Worm (Caenorhabditis elegans): Measurements from ENCODE around the gene F10D2.16.

F10D2.16 gene

DNA sequence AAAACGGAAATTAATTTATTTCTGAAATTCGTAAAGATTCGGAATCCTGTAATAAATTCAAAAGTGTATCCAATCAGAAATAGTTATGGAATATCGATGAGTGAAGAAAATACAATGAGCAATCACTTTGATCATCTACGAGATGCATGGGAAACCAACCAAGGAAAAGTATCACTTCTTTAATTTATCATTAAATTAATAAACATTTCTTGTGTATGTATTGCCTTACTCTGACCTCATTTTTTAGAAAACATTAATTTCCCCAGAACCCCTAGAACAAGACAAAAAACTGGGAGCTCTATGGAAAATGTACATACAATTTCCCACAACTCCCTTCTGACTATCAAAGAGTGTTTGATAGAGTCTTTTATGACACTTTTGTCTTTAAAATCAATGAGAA lies at the start of gene F10D2.16:
F10D2.16 (plus strand) TSS at position 301 of the 400 bp plus-strand sequence.
- TF ChIP-seq ama-1 (optimal IDR thresholded peaks at IDR 0.05), result no peak
- no peak for TF ChIP-seq zag-1 (tag; optimal IDR thresholded peaks at IDR 0.05)
- TF ChIP-seq nhr-25 (tag; optimal IDR thresholded peaks at IDR 0.05), result no peak
- TF ChIP-seq unc-55 (GFP tag; optimal IDR thresholded peaks at IDR 0.05), result no peak
- no peak for TF ChIP-seq sma-3 (GFP tag; optimal IDR thresholded peaks at IDR 0.05)
- no peak for TF ChIP-seq lin-13 (GFP tag; optimal IDR thresholded peaks at IDR 0.05)

DNA sequence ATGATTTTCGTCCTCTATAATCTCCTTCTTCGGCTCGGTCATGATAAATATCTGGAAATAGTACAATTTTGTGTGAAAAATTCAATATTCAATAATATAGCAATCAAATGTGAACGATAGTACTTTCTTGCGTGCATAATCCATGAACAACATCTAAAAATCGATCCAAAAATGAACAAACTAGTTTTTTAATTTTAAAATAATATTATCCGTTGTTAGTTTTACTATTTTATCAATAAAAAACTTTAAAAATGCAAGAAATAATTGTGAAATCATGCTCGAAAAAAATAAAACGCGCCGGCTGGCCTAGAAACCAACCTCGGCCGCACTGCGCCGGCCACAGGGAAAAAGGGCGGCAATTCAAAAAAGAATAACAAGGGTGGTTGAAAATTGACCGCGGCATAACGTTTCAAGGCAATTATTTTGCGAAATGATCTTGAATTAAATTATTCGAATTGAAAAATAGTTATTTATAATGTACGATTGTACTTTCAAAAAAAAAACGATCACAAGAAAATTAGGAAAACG lies 49.4 kb upstream of the F10D2.16 start, which contains the start of gene mys-1:
mys-1 (minus strand) TSS at position 51 of the 528 bp plus-strand sequence.
- TF ChIP-seq nhr-11 (tag; optimal IDR thresholded peaks at IDR 0.05), result no peak
- TF ChIP-seq mdl-1 (tag; optimal IDR thresholded peaks at IDR 0.05), result no peak
- peak; percentile 0 for TF ChIP-seq crh-2 (tag; optimal IDR thresholded peaks at IDR 0.05)
- TF ChIP-seq ZK546.5 (tag; optimal IDR thresholded peaks at IDR 0.05), result no peak
- TF ChIP-seq sem-4 (tag; optimal IDR thresholded peaks at IDR 0.05), result peak; percentile 9
- peak; percentile 67 for TF ChIP-seq F13H6.1 (tag; optimal IDR thresholded peaks at IDR 0.05)
- no peak for TF ChIP-seq blmp-1 (tag; optimal IDR thresholded peaks at IDR 0.05; ENCODE audit: insufficient read depth)
- no peak for TF ChIP-seq unc-62 (GFP tag; optimal IDR thresholded peaks at IDR 0.05)
- TF ChIP-seq lsy-2 (tag; optimal IDR thresholded peaks at IDR 0.05), result peak in 1 of 2 experiments; percentile 69
- TF ChIP-seq C34F6.9 (tag; optimal IDR thresholded peaks at IDR 0.05), result no peak
- TF ChIP-seq alr-1 (tag; optimal IDR thresholded peaks at IDR 0.05), result no peak
- peak; percentile 80 for TF ChIP-seq sma-9 (GFP tag; optimal IDR thresholded peaks at IDR 0.05)
- no peak for TF ChIP-seq sma-9 (tag; optimal IDR thresholded peaks at IDR 0.05)
- peak; percentile 63 for TF ChIP-seq unc-55 (GFP tag; optimal IDR thresholded peaks at IDR 0.05)
- no peak for TF ChIP-seq unc-39 (tag; optimal IDR thresholded peaks at IDR 0.05)
- peak; percentile 9 for TF ChIP-seq fos-1 (tag; optimal IDR thresholded peaks at IDR 0.05)
- TF ChIP-seq nhr-10 (tag; optimal IDR thresholded peaks at IDR 0.05), result no peak
- TF ChIP-seq elt-3 (tag; optimal IDR thresholded peaks at IDR 0.05), result no peak
- peak; percentile 71 for TF ChIP-seq sma-3 (GFP tag; optimal IDR thresholded peaks at IDR 0.05)
- no peak for TF ChIP-seq zag-1 (tag; optimal IDR thresholded peaks at IDR 0.05)
- peak; percentile 94 for TF ChIP-seq gmeb-1 (tag; optimal IDR thresholded peaks at IDR 0.05)

DNA sequence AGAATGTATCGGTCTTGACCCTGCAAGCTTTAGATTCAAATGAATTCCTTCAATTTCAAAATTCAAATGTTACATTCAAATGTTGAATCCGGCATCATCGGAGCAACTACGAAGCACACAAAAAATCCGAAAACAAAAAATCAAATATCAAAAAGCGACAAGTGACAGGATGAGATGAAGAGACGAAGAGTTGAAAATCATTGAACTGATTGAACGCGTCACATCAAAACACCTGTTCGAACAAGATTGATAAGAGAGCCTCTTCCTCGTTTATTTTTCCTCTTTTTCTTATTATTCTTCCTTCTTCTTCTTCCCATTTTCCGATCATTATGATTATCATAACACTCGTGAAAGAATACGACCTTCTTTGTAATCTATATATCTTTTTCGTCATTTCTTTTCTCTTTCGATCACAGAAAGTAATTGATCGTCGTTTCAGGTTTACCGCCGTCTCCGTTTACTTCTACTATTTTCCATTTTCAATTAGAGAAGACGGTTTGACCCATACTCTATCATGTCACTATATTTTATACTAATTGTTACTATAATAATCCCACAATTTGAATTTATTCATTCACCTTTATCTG lies 48.5 kb upstream of the F10D2.16 start, which contains the start of gene VC5.2:
VC5.2 (plus strand) TSS at position 439 of the 587 bp plus-strand sequence.
- TF ChIP-seq sma-9 (GFP tag; optimal IDR thresholded peaks at IDR 0.05) (peak; percentile 48), sma-9 (tag; optimal IDR thresholded peaks at IDR 0.05) (no peak), skn-1 (tag; optimal IDR thresholded peaks at IDR 0.05) (no peak), snpc-4 (tag; optimal IDR thresholded peaks at IDR 0.05) (no peak), ztf-1 (GFP tag; conservative IDR thresholded peaks at IDR 0.05) (no peak), alr-1 (tag; optimal IDR thresholded peaks at IDR 0.05) (no peak), nhr-12 (tag; optimal IDR thresholded peaks at IDR 0.05) (no peak), lsy-2 (tag; optimal IDR thresholded peaks at IDR 0.05) (peak in 1 of 2 experiments; percentile 37), blmp-1 (tag; optimal IDR thresholded peaks at IDR 0.05; ENCODE audit: insufficient read depth) (peak; percentile 46), fos-1 (tag; optimal IDR thresholded peaks at IDR 0.05) (no peak)

DNA sequence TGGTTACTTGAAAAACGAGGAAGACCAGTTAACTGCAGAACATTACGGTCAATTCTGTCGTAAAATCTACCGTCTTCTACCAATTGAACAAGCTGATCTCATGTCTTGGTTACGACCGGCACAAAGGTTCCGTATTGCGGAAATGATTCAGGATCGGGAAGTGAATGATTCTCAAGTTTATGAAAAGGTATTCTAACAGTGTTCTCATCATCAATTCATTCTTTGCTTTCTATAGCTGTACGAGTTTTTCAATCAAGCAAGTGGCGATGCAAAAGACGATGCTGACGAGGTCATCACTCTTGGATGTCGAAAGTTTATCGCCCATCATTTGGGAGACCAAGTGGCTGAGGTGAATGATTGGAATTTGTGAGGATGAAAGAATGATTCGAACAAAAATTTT lies 46.7 kb upstream of the F10D2.16 start:
- TF ChIP-seq ama-1 (optimal IDR thresholded peaks at IDR 0.05) (no peak), unc-62 (GFP tag; optimal IDR thresholded peaks at IDR 0.05) (no peak), blmp-1 (tag; optimal IDR thresholded peaks at IDR 0.05; ENCODE audit: insufficient read depth) (no peak), nhr-77 (tag; optimal IDR thresholded peaks at IDR 0.05) (no peak), nhr-237 (tag; optimal IDR thresholded peaks at IDR 0.05) (no peak), dmd-4 (tag; optimal IDR thresholded peaks at IDR 0.05) (no peak), Y55F3AM.14 (GFP tag; optimal IDR thresholded peaks at IDR 0.05) (no peak), mdl-1 (tag; optimal IDR thresholded peaks at IDR 0.05) (no peak), ztf-4 (tag; optimal IDR thresholded peaks at IDR 0.05) (no peak), nhr-25 (tag; optimal IDR thresholded peaks at IDR 0.05) (no peak), nhr-23 (tag; optimal IDR thresholded peaks at IDR 0.05) (no peak)

DNA sequence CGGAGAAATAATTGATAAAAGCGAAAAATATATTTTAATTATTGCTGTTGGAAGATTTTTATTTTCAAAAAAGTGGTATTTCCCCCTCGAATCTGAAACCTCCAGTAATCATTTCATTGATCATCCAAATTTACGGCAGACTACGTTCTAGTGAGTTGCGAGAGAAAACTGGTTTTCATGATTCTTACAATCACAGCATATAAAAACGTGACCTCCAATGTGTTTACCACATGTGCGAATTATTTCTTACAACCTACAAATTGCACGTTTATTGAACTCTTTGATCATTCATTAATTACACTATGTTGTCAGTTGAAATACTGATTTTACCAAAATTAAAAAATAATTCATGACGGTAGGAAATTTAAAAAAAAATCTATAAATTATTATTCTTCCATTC lies 44.8 kb upstream of the F10D2.16 start:
- TF ChIP-seq ztf-1 (GFP tag; conservative IDR thresholded peaks at IDR 0.05), result no peak
- peak; percentile 70 for TF ChIP-seq sma-3 (GFP tag; optimal IDR thresholded peaks at IDR 0.05)
- no peak for TF ChIP-seq unc-39 (tag; optimal IDR thresholded peaks at IDR 0.05)
- no peak for TF ChIP-seq nhr-23 (tag; optimal IDR thresholded peaks at IDR 0.05)
- TF ChIP-seq nhr-6 (tag; optimal IDR thresholded peaks at IDR 0.05), result peak; percentile 35
- TF ChIP-seq dmd-4 (tag; optimal IDR thresholded peaks at IDR 0.05), result no peak
- peak; percentile 42 for TF ChIP-seq nhr-129 (tag; optimal IDR thresholded peaks at IDR 0.05)
- peak; percentile 74 for TF ChIP-seq crh-2 (tag; optimal IDR thresholded peaks at IDR 0.05)
- TF ChIP-seq ceh-82 (tag; optimal IDR thresholded peaks at IDR 0.05), result no peak
- peak; percentile 22 for TF ChIP-seq ztf-4 (tag; optimal IDR thresholded peaks at IDR 0.05)
- TF ChIP-seq gmeb-1 (tag; optimal IDR thresholded peaks at IDR 0.05), result peak; percentile 61
- no peak for TF ChIP-seq zag-1 (tag; optimal IDR thresholded peaks at IDR 0.05)
- no peak for TF ChIP-seq nhr-237 (tag; optimal IDR thresholded peaks at IDR 0.05)
- peak in 1 of 2 experiments; percentile 5 for TF ChIP-seq mdl-1 (tag; optimal IDR thresholded peaks at IDR 0.05)
- TF ChIP-seq ama-1 (optimal IDR thresholded peaks at IDR 0.05), result no peak
- peak; percentile 86 for TF ChIP-seq sma-9 (GFP tag; optimal IDR thresholded peaks at IDR 0.05)
- no peak for TF ChIP-seq sma-9 (tag; optimal IDR thresholded peaks at IDR 0.05)
- TF ChIP-seq mbf-1 (tag; optimal IDR thresholded peaks at IDR 0.05), result no peak
- TF ChIP-seq F13H6.1 (tag; optimal IDR thresholded peaks at IDR 0.05), result peak; percentile 8
- no peak for TF ChIP-seq alr-1 (tag; optimal IDR thresholded peaks at IDR 0.05)
- TF ChIP-seq nhr-25 (tag; optimal IDR thresholded peaks at IDR 0.05), result peak; percentile 91
- no peak for TF ChIP-seq lin-39 (tag; optimal IDR thresholded peaks at IDR 0.05)
- TF ChIP-seq C34F6.9 (tag; optimal IDR thresholded peaks at IDR 0.05), result peak; percentile 33
- TF ChIP-seq elt-3 (tag; optimal IDR thresholded peaks at IDR 0.05), result no peak
- TF ChIP-seq nhr-21 (tag; optimal IDR thresholded peaks at IDR 0.05), result peak; percentile 58
- TF ChIP-seq blmp-1 (tag; optimal IDR thresholded peaks at IDR 0.05; ENCODE audit: insufficient read depth), result peak; percentile 50
- peak; percentile 23 for TF ChIP-seq fos-1 (tag; optimal IDR thresholded peaks at IDR 0.05)
